Fruit fly (Drosophila melanogaster): ENCODE measurements around the gene Hsc70-2.

The Hsc70-2 gene

dm6 chr3R:13044459-13044858 lies at the start of gene Hsc70-2:
TSS of gene Hsc70-2 (plus strand) at chr3R:13044759.
- TF ChIP-seq Clk (GFP tag; optimal IDR thresholded peaks at IDR 0.05) (no peak), CG12768 (GFP tag; optimal IDR thresholded peaks at IDR 0.05) (no peak), kay (GFP tag; ENCODE audit: borderline replicate concordance) (no peak), CG7101 (tag; optimal IDR thresholded peaks at IDR 0.05) (no peak), CG11617 (GFP tag; optimal IDR thresholded peaks at IDR 0.05) (no peak), toe (GFP tag; optimal IDR thresholded peaks at IDR 0.05) (no peak), Mnt (GFP tag; optimal IDR thresholded peaks at IDR 0.05) (no peak), CG7045 (GFP tag; optimal IDR thresholded peaks at IDR 0.05) (no peak), pad (GFP tag; optimal IDR thresholded peaks at IDR 0.05) (no peak), CG5204 (GFP tag; optimal IDR thresholded peaks at IDR 0.05) (no peak), CG33017 (tag; optimal IDR thresholded peaks at IDR 0.05) (no peak)

dm6 chr3R:12995047-12995446 lies 49.5 kb upstream of the Hsc70-2 start, which contains the start of gene yellow-f2:
TSS of gene yellow-f2 (minus strand) at chr3R:12995147.
- TF ChIP-seq Mnt (GFP tag; optimal IDR thresholded peaks at IDR 0.05), result no peak

- TF ChIP-seq bab1 (GFP tag; optimal IDR thresholded peaks at IDR 0.05) (peak; percentile 44), CG33017 (tag; optimal IDR thresholded peaks at IDR 0.05) (no peak)
These were observed 49.0 kb upstream of the Hsc70-2 start, which contains the start of gene CG7488 for dm6 chr3R:12995522-12995921. TSS of gene CG7488 (plus strand) at chr3R:12995620.

- peak; percentile 14 for TF ChIP-seq cic (GFP tag; optimal IDR thresholded peaks at IDR 0.05)
- peak; percentile 27 for TF ChIP-seq toe (GFP tag; optimal IDR thresholded peaks at IDR 0.05)
- TF ChIP-seq Mnt (GFP tag; optimal IDR thresholded peaks at IDR 0.05), result peak; percentile 56
- TF ChIP-seq tj (GFP tag; optimal IDR thresholded peaks at IDR 0.05), result peak; percentile 17
- peak; percentile 84 for TF ChIP-seq CG14711 (tag; optimal IDR thresholded peaks at IDR 0.05)
- peak; percentile 52 for TF ChIP-seq Hr96 (GFP tag; optimal IDR thresholded peaks at IDR 0.05)
- TF ChIP-seq CG7045 (GFP tag; optimal IDR thresholded peaks at IDR 0.05), result no peak
- no peak for TF ChIP-seq CG7101 (tag; optimal IDR thresholded peaks at IDR 0.05)
- TF ChIP-seq bab1 (GFP tag; optimal IDR thresholded peaks at IDR 0.05), result peak; percentile 5
- TF ChIP-seq Crg-1 (GFP tag; optimal IDR thresholded peaks at IDR 0.05), result no peak
- peak; percentile 34 for TF ChIP-seq CG11617 (GFP tag; optimal IDR thresholded peaks at IDR 0.05)
These were observed 46.9 kb upstream of the Hsc70-2 start, which contains the start of the genes CG17327, CG44194 and CG7518 for dm6 chr3R:12997550-12998233. TSS of gene CG17327 (minus strand) at chr3R:12997726. TSS of gene CG44194 (minus strand) at chr3R:12997726. TSS of gene CG7518 (plus strand) at chr3R:12998089.

dm6 chr3R:12998234-12998591 lies 46.3 kb upstream of the Hsc70-2 start:
- no peak for TF ChIP-seq CG11617 (GFP tag; optimal IDR thresholded peaks at IDR 0.05)
- no peak for TF ChIP-seq CG5204 (GFP tag; optimal IDR thresholded peaks at IDR 0.05)
- no peak for TF ChIP-seq kay (GFP tag; ENCODE audit: borderline replicate concordance)
- TF ChIP-seq Crg-1 (GFP tag; optimal IDR thresholded peaks at IDR 0.05), result no peak
- TF ChIP-seq toe (GFP tag; optimal IDR thresholded peaks at IDR 0.05), result no peak
- TF ChIP-seq Clk (GFP tag; optimal IDR thresholded peaks at IDR 0.05), result no peak
- no peak for TF ChIP-seq CG1620 (GFP tag; optimal IDR thresholded peaks at IDR 0.05)
- no peak for TF ChIP-seq ovo (GFP tag; optimal IDR thresholded peaks at IDR 0.05)

dm6 chr3R:13009595-13009994 lies 35.0 kb upstream of the Hsc70-2 start, which contains the start of gene CG11656:
TSS of gene CG11656 (plus strand) at chr3R:13009895.
- TF ChIP-seq CG5204 (GFP tag; optimal IDR thresholded peaks at IDR 0.05) (no peak), CG33017 (tag; optimal IDR thresholded peaks at IDR 0.05) (no peak), cic (GFP tag; optimal IDR thresholded peaks at IDR 0.05) (no peak), CG7045 (GFP tag; optimal IDR thresholded peaks at IDR 0.05) (no peak), Hr96 (GFP tag; optimal IDR thresholded peaks at IDR 0.05) (no peak), Crg-1 (GFP tag; optimal IDR thresholded peaks at IDR 0.05) (no peak), Clk (GFP tag; optimal IDR thresholded peaks at IDR 0.05) (no peak), bab1 (GFP tag; optimal IDR thresholded peaks at IDR 0.05) (no peak)

dm6 chr3R:13010905-13011620 lies 33.5 kb upstream of the Hsc70-2 start, which contains the start of gene CG8031:
TSS of gene CG8031 (minus strand) at chr3R:13011310.
- no peak for TF ChIP-seq Crg-1 (GFP tag; optimal IDR thresholded peaks at IDR 0.05)
- TF ChIP-seq bab1 (GFP tag; optimal IDR thresholded peaks at IDR 0.05), result peak; percentile 21
- peak; percentile 53 for TF ChIP-seq CG7101 (tag; optimal IDR thresholded peaks at IDR 0.05)
- peak; percentile 51 for TF ChIP-seq Mnt (GFP tag; optimal IDR thresholded peaks at IDR 0.05)

- TF ChIP-seq Crg-1 (GFP tag; optimal IDR thresholded peaks at IDR 0.05) (no peak), CG33017 (tag; optimal IDR thresholded peaks at IDR 0.05) (no peak), CG14711 (tag; optimal IDR thresholded peaks at IDR 0.05) (no peak), CG7045 (GFP tag; optimal IDR thresholded peaks at IDR 0.05) (no peak), Hr96 (GFP tag; optimal IDR thresholded peaks at IDR 0.05) (no peak), CG12768 (GFP tag; optimal IDR thresholded peaks at IDR 0.05) (no peak), bab1 (GFP tag; optimal IDR thresholded peaks at IDR 0.05) (no peak), CG7101 (tag; optimal IDR thresholded peaks at IDR 0.05) (no peak), Mnt (GFP tag; optimal IDR thresholded peaks at IDR 0.05) (no peak), kay (GFP tag; ENCODE audit: borderline replicate concordance) (no peak), CG5204 (GFP tag; optimal IDR thresholded peaks at IDR 0.05) (no peak)
These were observed 33.0 kb upstream of the Hsc70-2 start, which contains the start of gene CtBP for dm6 chr3R:13011621-13011963. TSS of gene CtBP (plus strand) at chr3R:13011649.

Measured in whole organism, adult.